Worm (Caenorhabditis elegans) whole organism, L1 larva: ENCODE results near the gene lgc-56.

Experiments
- alr-1 ChIP-seq: fragments of 200-800 bp; sonication (Bioruptor generic); optimal IDR thresholded peaks from 2 replicates; lab custom pipeline; 2018; ENCODE audit warnings: borderline replicate concordance, mild to moderate bottlenecking, missing genetic modification characterization, missing compliant biosample characterization
- isw-1 ChIP-seq: fragments of 200-800 bp; sonication (Bioruptor generic); IDR thresholded peaks from 2 replicates; pipeline ENCODE4 v1.3.6; 2022; ENCODE audit warnings: missing genetic modification characterization, missing compliant biosample characterization
- nhr-12 ChIP-seq: sonication (generic microtip); optimal IDR thresholded peaks from 2 replicates; lab custom pipeline; 2017; ENCODE audit warnings: missing biosample characterization, missing genetic modification characterization
- skn-1 ChIP-seq: fragments of 150-350 bp; optimal IDR thresholded peaks from 2 replicates; lab custom pipeline; 2014; ENCODE audit warnings: missing biosample characterization, missing genetic modification characterization
- unc-130 ChIP-seq: fragments of 150-350 bp; optimal IDR thresholded peaks from 2 replicates; lab custom pipeline; 2017; ENCODE audit warnings: missing biosample characterization, missing genetic modification characterization, inconsistent platforms
- ztf-11 ChIP-seq, 2 experiments: sonication (generic microtip); optimal IDR thresholded peaks; 2 replicates each; lab custom pipeline; 2016 to 2017; ENCODE audit warnings: missing genetic modification characterization in 2 of 2, missing biosample characterization in 1 of 2, missing compliant biosample characterization in 1 of 2

- no peak for TF ChIP-seq nhr-12 (tag; lab: Kevin White, UChicago)
- TF ChIP-seq isw-1 (GFP tag; lab: Robert Waterston, UW), result no peak
- TF ChIP-seq unc-130 (tag; lab: Kevin White, UChicago), result no peak
- no peak for TF ChIP-seq alr-1 (tag; lab: Kevin White, UChicago)
- TF ChIP-seq skn-1 (tag; lab: Kevin White, UChicago), result no peak
- no peak for TF ChIP-seq ztf-11 (tag; optimal IDR thresholded peaks at IDR 0.05; lab: Kevin White, UChicago)
Observed at ce11 chrII:5130081-5130480, at the start of gene lgc-56.
